Worm (Caenorhabditis elegans): ENCODE results near the gene spp-12.
A peak's percentile ranks its signal among the peaks of the same experiment; 100 is the strongest.

spp-12 gene

DNA sequence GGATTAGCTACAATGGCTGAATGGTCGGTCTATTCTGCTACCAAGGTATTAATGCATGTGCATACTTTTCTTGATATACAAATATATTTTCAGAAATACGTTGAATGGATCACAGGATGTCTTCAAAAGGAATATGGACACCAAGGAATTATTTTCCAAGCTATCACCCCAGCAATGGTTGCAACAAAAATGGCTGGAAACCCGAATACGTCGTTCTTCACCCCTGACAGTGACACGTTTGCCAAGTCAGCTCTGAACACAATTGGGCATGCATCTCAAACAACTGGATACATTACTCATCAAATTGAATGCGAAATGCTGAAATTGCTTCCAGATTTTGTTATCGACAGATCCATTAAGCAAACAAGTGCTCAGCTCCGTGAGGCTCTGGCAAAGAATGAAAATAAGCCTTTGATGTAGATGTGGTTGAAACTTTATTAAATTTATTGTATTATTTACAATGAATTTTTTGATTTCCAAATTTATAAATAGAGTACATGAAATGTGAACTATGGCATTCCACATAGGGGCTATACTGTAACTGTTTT lies 18.0 kb downstream of the spp-12 start (continued):
- TF ChIP-seq snpc-1.2 (GFP tag; IDR thresholded peaks at IDR 0.05) (peak; percentile 27; the same call in 1 of the 2 replicates), unc-39 (tag; optimal IDR thresholded peaks at IDR 0.05) (no peak), nhr-48 (tag; optimal IDR thresholded peaks at IDR 0.05) (no peak), Y48G9A.11 (GFP tag; IDR thresholded peaks at IDR 0.05) (no peak; the same call in 1 of the 2 replicates), saeg-2 (GFP tag; IDR thresholded peaks at IDR 0.05) (no peak), snpc-4 (tag; optimal IDR thresholded peaks at IDR 0.05) (no peak), ceh-28 (tag; optimal IDR thresholded peaks at IDR 0.05) (no peak), pha-4 (GFP tag; IDR thresholded peaks at IDR 0.05) (peak; percentile 37), pha-4 (tag; optimal IDR thresholded peaks at IDR 0.05) (no peak), set-16 (GFP tag; IDR thresholded peaks at IDR 0.05) (no peak), daf-16 (GFP tag; optimal IDR thresholded peaks at IDR 0.05) (peak in 1 of 2 experiments; percentile 1), daf-16 (tag; optimal IDR thresholded peaks at IDR 0.05) (peak; percentile 18), F10B5.3 (tag; optimal IDR thresholded peaks at IDR 0.05) (no peak), jun-1 (tag; optimal IDR thresholded peaks at IDR 0.05) (no peak), rbr-2 (tag; optimal IDR thresholded peaks at IDR 0.05) (no peak), T26A8.4 (GFP tag; IDR thresholded peaks at IDR 0.05) (peak; percentile 90), dve-1 (tag; optimal IDR thresholded peaks at IDR 0.05; ENCODE audit: insufficient read depth) (peak; percentile 28), mxl-2 (GFP tag; conservative IDR thresholded peaks at IDR 0.05) (no peak), lin-39 (tag; optimal IDR thresholded peaks at IDR 0.05) (no peak), ceh-62 (tag; optimal IDR thresholded peaks at IDR 0.05) (no peak), lim-7 (GFP tag; IDR thresholded peaks at IDR 0.05) (no peak)

DNA sequence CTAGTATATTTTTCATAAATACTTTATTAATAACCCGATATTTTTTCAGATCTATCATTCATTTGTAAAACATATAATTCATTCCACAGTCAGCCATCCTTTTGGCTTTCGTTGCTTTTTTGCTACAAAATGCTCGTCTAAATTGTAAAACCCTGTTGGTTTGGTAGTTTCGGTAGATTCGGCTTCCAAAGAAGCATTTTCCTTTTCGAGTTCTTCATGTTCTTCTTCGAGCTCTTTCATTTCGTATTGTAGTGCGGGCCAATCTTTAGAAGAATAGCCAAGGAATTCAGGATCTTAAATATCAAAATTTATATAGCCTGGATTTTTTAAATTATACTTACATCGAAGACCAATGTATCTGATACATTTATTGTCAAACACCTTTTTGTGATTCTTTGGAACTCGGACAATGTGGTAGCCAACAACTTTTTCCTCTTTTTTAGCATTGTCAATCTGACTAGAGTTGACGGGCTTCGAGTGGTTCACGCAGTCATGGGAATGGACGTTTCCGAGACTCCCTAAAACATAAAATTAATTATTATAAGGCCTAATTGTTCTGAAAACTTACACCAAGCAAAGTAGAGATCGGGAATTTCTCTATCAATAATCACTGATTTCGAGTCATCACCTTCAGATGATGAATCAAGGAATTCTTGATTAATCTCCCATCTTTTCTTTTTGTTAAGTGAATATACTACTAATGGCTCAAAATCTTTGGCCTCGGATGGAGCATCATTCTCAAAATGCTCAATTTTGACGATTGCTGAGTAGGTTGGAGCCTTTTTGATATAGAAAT lies 18.7 kb downstream of the spp-12 start:
- TF ChIP-seq nhr-42 (GFP tag; IDR thresholded peaks at IDR 0.05), result no peak
- no peak for TF ChIP-seq daf-19 (GFP tag; conservative IDR thresholded peaks at IDR 0.05)
- TF ChIP-seq Y48G9A.11 (GFP tag; IDR thresholded peaks at IDR 0.05), result 0 out of 2 replicates have a peak, but pooled peaks have one; percentile 24
- no peak for TF ChIP-seq ceh-44 (GFP tag; IDR thresholded peaks at IDR 0.05)
- TF ChIP-seq dve-1 (tag; optimal IDR thresholded peaks at IDR 0.05; ENCODE audit: insufficient read depth), result no peak
- TF ChIP-seq php-3 (GFP tag; IDR thresholded peaks at IDR 0.05), result no peak
- TF ChIP-seq mes-2 (tag; optimal IDR thresholded peaks at IDR 0.05; ENCODE audit: poor library complexity, severe bottlenecking), result peak; percentile 29
- TF ChIP-seq zfp-3 (GFP tag; conservative IDR thresholded peaks at IDR 0.05), result no peak; the same call in 1 of the 2 replicates
- no peak for TF ChIP-seq madf-9 (GFP tag; conservative IDR thresholded peaks at IDR 0.05)
- peak in 1 of 2 experiments; percentile 18 for TF ChIP-seq hif-1 (tag; optimal IDR thresholded peaks at IDR 0.05)
- 0 out of 2 replicates have a peak, but pooled peaks have one; percentile 6 for TF ChIP-seq lin-1 (GFP tag; IDR thresholded peaks at IDR 0.05)
- TF ChIP-seq lin-13 (GFP tag; optimal IDR thresholded peaks at IDR 0.05), result no peak
- no peak for TF ChIP-seq F49E8.2 (tag; optimal IDR thresholded peaks at IDR 0.05; ENCODE audit: borderline replicate concordance)
- TF ChIP-seq egl-43 (GFP tag; IDR thresholded peaks at IDR 0.05), result no peak
- no peak for TF ChIP-seq hmg-1.1 (GFP tag; IDR thresholded peaks at IDR 0.05)
- no peak for TF ChIP-seq cey-2 (tag; optimal IDR thresholded peaks at IDR 0.05; ENCODE audit: borderline replicate concordance, insufficient read depth)
- TF ChIP-seq T20F7.1 (GFP tag; optimal IDR thresholded peaks at IDR 0.05), result peak; percentile 31
- no peak for TF ChIP-seq lin-39 (tag; optimal IDR thresholded peaks at IDR 0.05)
- peak; percentile 60 for TF ChIP-seq sdz-12 (GFP tag; optimal IDR thresholded peaks at IDR 0.05)
- no peak for TF ChIP-seq nhr-10 (tag; optimal IDR thresholded peaks at IDR 0.05)
- TF ChIP-seq daf-16 (GFP tag; optimal IDR thresholded peaks at IDR 0.05), result no peak
- TF ChIP-seq daf-16 (tag; optimal IDR thresholded peaks at IDR 0.05), result peak; percentile 3
- TF ChIP-seq T26A8.4 (GFP tag; IDR thresholded peaks at IDR 0.05), result peak; percentile 7
- no peak for TF ChIP-seq ztf-11 (tag; optimal IDR thresholded peaks at IDR 0.05)
- TF ChIP-seq ceh-20 (GFP tag; IDR thresholded peaks at IDR 0.05), result no peak
- TF ChIP-seq pha-4 (GFP tag; IDR thresholded peaks at IDR 0.05), result no peak
- no peak for TF ChIP-seq pha-4 (tag; optimal IDR thresholded peaks at IDR 0.05)
- no peak for TF ChIP-seq nhr-11 (tag; optimal IDR thresholded peaks at IDR 0.05)
- 0 out of 2 replicates have a peak, but pooled peaks have one; percentile 6 for TF ChIP-seq snpc-1.2 (GFP tag; IDR thresholded peaks at IDR 0.05)
- TF ChIP-seq jun-1 (tag; optimal IDR thresholded peaks at IDR 0.05), result no peak
- peak; percentile 72 for TF ChIP-seq aha-1 (tag)
